Fruit fly (Drosophila melanogaster): ENCODE measurements around the gene tgo.

- TF ChIP-seq CG11294 (GFP tag; IDR thresholded peaks at IDR 0.05) (no peak), Met (GFP tag; optimal IDR thresholded peaks at IDR 0.05) (no peak), lz (GFP tag; optimal IDR thresholded peaks at IDR 0.05) (no peak), Gug (GFP tag; IDR thresholded peaks at IDR 0.05) (no peak), esn (GFP tag; optimal IDR thresholded peaks at IDR 0.05) (no peak)
These were observed 18.1 kb upstream of the tgo start for dm6 chr3R:9037946-9038345.

Data from whole organism, prepupa.